Fruit fly (Drosophila melanogaster): ENCODE results near the gene chas.

Gene chas

DNA sequence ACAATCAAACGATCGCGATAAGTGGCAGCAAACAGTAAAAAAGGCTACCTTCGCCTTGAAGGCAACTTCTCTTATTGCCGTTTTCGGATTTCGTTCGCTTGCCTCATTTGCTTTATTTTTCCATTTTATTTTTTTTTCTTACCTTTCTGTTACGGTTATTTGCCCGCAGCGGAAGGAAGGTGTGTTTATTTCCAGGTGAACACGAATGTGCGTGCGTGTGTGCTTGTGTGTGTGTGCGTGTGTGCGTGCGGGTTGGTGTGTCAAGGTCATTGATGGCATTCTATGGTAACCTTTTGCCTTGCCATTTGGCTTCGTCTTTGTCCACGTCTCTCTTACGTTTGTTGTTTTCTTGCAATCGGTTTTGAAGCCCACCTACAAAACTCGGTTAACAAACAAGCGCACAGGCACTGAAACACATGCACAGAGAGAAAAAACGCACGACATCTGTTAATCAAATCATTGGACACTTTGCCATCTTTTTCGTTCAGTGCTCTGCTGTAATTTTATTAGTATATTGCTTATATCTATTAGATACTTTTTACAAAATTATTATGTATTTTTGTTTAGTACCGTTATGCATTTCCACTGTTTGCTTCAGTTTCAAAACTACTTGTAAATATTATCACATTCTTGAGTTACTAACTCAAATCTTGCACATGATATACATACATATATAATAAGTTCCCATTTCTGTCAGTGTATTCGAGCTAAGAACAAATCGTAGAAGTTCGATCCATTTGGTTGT is 14.6 kb upstream of the chas start (continued):
- TF ChIP-seq CG17912 (GFP tag; optimal IDR thresholded peaks at IDR 0.05) (no peak), tll (GFP tag; optimal IDR thresholded peaks at IDR 0.05) (peak in 1 of 2 experiments; percentile 87), CG2712 (tag; optimal IDR thresholded peaks at IDR 0.05) (peak; percentile 74), Hmx (GFP tag; optimal IDR thresholded peaks at IDR 0.05) (no peak), CG5245 (GFP tag; optimal IDR thresholded peaks at IDR 0.05) (no peak), dati (GFP tag; IDR thresholded peaks at IDR 0.05) (peak; percentile 28; the same call in 1 of the 2 replicates), CG15073 (GFP tag; optimal IDR thresholded peaks at IDR 0.05) (no peak), hkb (optimal IDR thresholded peaks at IDR 0.05) (no peak), hkb (GFP tag; IDR thresholded peaks at IDR 0.05) (peak; percentile 38; the same call in 1 of the 2 replicates), CG10654 (GFP tag; optimal IDR thresholded peaks at IDR 0.05) (peak; percentile 13), HLHmδ (GFP tag; optimal IDR thresholded peaks at IDR 0.05) (no peak), Neu2 (GFP tag; optimal IDR thresholded peaks at IDR 0.05; ENCODE audit: borderline replicate concordance) (no peak), pita (GFP tag; optimal IDR thresholded peaks at IDR 0.05) (no peak), CG7839 (tag; optimal IDR thresholded peaks at IDR 0.05) (peak; percentile 63), Antp (GFP tag; optimal IDR thresholded peaks at IDR 0.05) (no peak), Bdp1 (GFP tag; optimal IDR thresholded peaks at IDR 0.05) (no peak), Mes4 (GFP tag; optimal IDR thresholded peaks at IDR 0.05) (no peak), lmd (GFP tag; IDR thresholded peaks at IDR 0.05) (peak; percentile 33; the same call in 1 of the 2 replicates), D19A (tag; optimal IDR thresholded peaks at IDR 0.05) (peak; percentile 53), Trl (optimal IDR thresholded peaks at IDR 0.05) (no peak), Trl (GFP tag; optimal IDR thresholded peaks at IDR 0.05) (no peak), al (GFP tag; IDR thresholded peaks at IDR 0.05) (0 out of 2 replicates have a peak, but pooled peaks have one; percentile 6), oc (tag; optimal IDR thresholded peaks at IDR 0.05) (no peak), Myb (GFP tag; optimal IDR thresholded peaks at IDR 0.05) (no peak), jing (GFP tag; optimal IDR thresholded peaks at IDR 0.05) (peak; percentile 4), Lhr (GFP tag; optimal IDR thresholded peaks at IDR 0.05) (no peak), wek (GFP tag; optimal IDR thresholded peaks at IDR 0.05) (no peak), Lpt (GFP tag; optimal IDR thresholded peaks at IDR 0.05) (no peak), Dip3 (GFP tag; optimal IDR thresholded peaks at IDR 0.05) (no peak), tio (GFP tag; optimal IDR thresholded peaks at IDR 0.05) (peak; percentile 55), CG4424 (GFP tag; optimal IDR thresholded peaks at IDR 0.05) (no peak), NC2β (GFP tag; optimal IDR thresholded peaks at IDR 0.05) (no peak), chinmo (GFP tag; IDR thresholded peaks at IDR 0.05; ENCODE audit: partially characterized antibody) (0 out of 4 replicates have a peak, but pooled peaks have one; percentile 41), CG18599 (GFP tag; optimal IDR thresholded peaks at IDR 0.05) (peak; percentile 14), CG14710 (tag; optimal IDR thresholded peaks at IDR 0.05) (peak; percentile 82), chm (GFP tag; IDR thresholded peaks at IDR 0.05) (no peak), Dip2 (GFP tag; IDR thresholded peaks at IDR 0.05) (no peak), Sox102F (GFP tag; optimal IDR thresholded peaks at IDR 0.05) (peak; percentile 38), ham (GFP tag; IDR thresholded peaks at IDR 0.05) (no peak), phol (tag; optimal IDR thresholded peaks at IDR 0.05) (peak; percentile 70), CG32772 (GFP tag; IDR thresholded peaks at IDR 0.05) (peak; percentile 64), CG3726 (GFP tag; IDR thresholded peaks at IDR 0.05) (peak; percentile 62; the same call in 1 of the 3 replicates), CG2889 (GFP tag; IDR thresholded peaks at IDR 0.05) (no peak), bsh (GFP tag; optimal IDR thresholded peaks at IDR 0.05) (peak in 1 of 2 experiments; percentile 44), CG14441 (GFP tag; IDR thresholded peaks at IDR 0.05) (peak; percentile 44; the same call in 1 of the 2 replicates), dmrt11E (tag; optimal IDR thresholded peaks at IDR 0.05) (peak; percentile 58), stwl (tag; optimal IDR thresholded peaks at IDR 0.05) (no peak), tup (GFP tag; optimal IDR thresholded peaks at IDR 0.05) (no peak), CG3281 (GFP tag; optimal IDR thresholded peaks at IDR 0.05) (peak; percentile 66)

Measured in whole organism, embryonic.